Fruit fly (Drosophila melanogaster) whole organism, embryonic: ENCODE data around the gene CG34313.

Experiments
- Atf6 ChIP-seq: fragments of 200-800 bp; sonication (Bioruptor generic); IDR thresholded peaks from 2 replicates; pipeline ENCODE4 v1.3.6; 2022; ENCODE audit warnings: missing biosample characterization, missing genetic modification characterization
- CG10462 ChIP-seq: fragments of 200-800 bp; sonication (Bioruptor generic); optimal IDR thresholded peaks from 2 replicates; lab custom pipeline; 2016; ENCODE audit warnings: missing biosample characterization, missing genetic modification characterization
- CG10979 ChIP-seq: fragments of 200-800 bp; sonication (Bioruptor generic); optimal IDR thresholded peaks from 2 replicates; lab custom pipeline; 2018; ENCODE audit warnings: missing biosample characterization, mild to moderate bottlenecking, missing genetic modification characterization, moderate library complexity
- CG11398 ChIP-seq: fragments of 200-800 bp; sonication (Bioruptor generic); optimal IDR thresholded peaks from 2 replicates; lab custom pipeline; 2016; ENCODE audit warnings: missing biosample characterization, missing genetic modification characterization
- CG11696 ChIP-seq: fragments of 200-800 bp; sonication (Bioruptor generic); IDR thresholded peaks from 2 replicates; pipeline ENCODE4 v1.3.6; 2022; ENCODE audit warnings: missing biosample characterization, missing genetic modification characterization
- CG12071 ChIP-seq: fragments of 200-800 bp; sonication (Bioruptor generic); optimal IDR thresholded peaks from 3 replicates; lab custom pipeline; 2018; ENCODE audit warnings: missing biosample characterization, mild to moderate bottlenecking, missing genetic modification characterization
- CG12769 ChIP-seq: fragments of 200-800 bp; sonication (Bioruptor generic); optimal IDR thresholded peaks from 2 replicates; lab custom pipeline; 2019; ENCODE audit warnings: missing biosample characterization, mild to moderate bottlenecking, missing genetic modification characterization, moderate library complexity
- CG13296 ChIP-seq: fragments of 200-800 bp; sonication (Bioruptor generic); optimal IDR thresholded peaks from 3 replicates; lab custom pipeline; 2018; ENCODE audit warnings: missing biosample characterization, mild to moderate bottlenecking, missing genetic modification characterization
- CG14014 ChIP-seq: fragments of 200-800 bp; sonication (Bioruptor generic); IDR thresholded peaks from 2 replicates; pipeline ENCODE4 v1.3.6; 2022; ENCODE audit warnings: missing biosample characterization, missing genetic modification characterization
- CG14710 ChIP-seq: fragments of 200-800 bp; sonication (Bioruptor generic); optimal IDR thresholded peaks from 3 replicates; lab custom pipeline; 2019; ENCODE audit warnings: missing biosample characterization, mild to moderate bottlenecking, missing genetic modification characterization, moderate library complexity
- CG15601 ChIP-seq: fragments of 200-800 bp; sonication (Bioruptor generic); optimal IDR thresholded peaks from 3 replicates; lab custom pipeline; 2019; ENCODE audit warnings: missing biosample characterization, mild to moderate bottlenecking, missing genetic modification characterization, moderate library complexity
- CG17328 ChIP-seq: fragments of 200-800 bp; sonication (Bioruptor generic); IDR thresholded peaks from 2 replicates; pipeline ENCODE4 v1.3.6; 2022; ENCODE audit warnings: missing biosample characterization, missing genetic modification characterization
- CG17385 ChIP-seq: fragments of 200-800 bp; sonication (Bioruptor generic); optimal IDR thresholded peaks from 3 replicates; lab custom pipeline; 2018; ENCODE audit warnings: missing biosample characterization, mild to moderate bottlenecking, missing genetic modification characterization
- CG17612 ChIP-seq: fragments of 200-800 bp; sonication (Bioruptor generic); IDR thresholded peaks from 2 replicates; pipeline ENCODE4 v1.3.6; 2022; ENCODE audit warnings: missing biosample characterization, missing genetic modification characterization
- CG17912 ChIP-seq: fragments of 200-800 bp; sonication (Bioruptor generic); optimal IDR thresholded peaks from 2 replicates; lab custom pipeline; 2018; ENCODE audit warnings: missing biosample characterization, mild to moderate bottlenecking, missing genetic modification characterization
- CG31365 ChIP-seq: fragments of 200-800 bp; sonication (Bioruptor generic); optimal IDR thresholded peaks from 2 replicates; lab custom pipeline; 2018; ENCODE audit warnings: missing biosample characterization, mild to moderate bottlenecking, missing genetic modification characterization
- CG33213 ChIP-seq: fragments of 200-800 bp; sonication (Bioruptor generic); optimal IDR thresholded peaks from 3 replicates; lab custom pipeline; 2016; ENCODE audit warnings: missing biosample characterization, missing genetic modification characterization
- CG34224 ChIP-seq: fragments of 200-800 bp; sonication (Bioruptor generic); IDR thresholded peaks from 3 replicates; pipeline ENCODE4 v1.3.6; 2022; ENCODE audit warnings: missing biosample characterization, missing genetic modification characterization; ENCODE audit not compliant: partially characterized antibody
- CG4617 ChIP-seq: fragments of 200-800 bp; sonication (Bioruptor generic); optimal IDR thresholded peaks from 3 replicates; lab custom pipeline; 2016; ENCODE audit warnings: missing biosample characterization, missing genetic modification characterization, borderline replicate concordance
- CG6272 ChIP-seq: fragments of 200-800 bp; sonication (Bioruptor generic); IDR thresholded peaks from 2 replicates; pipeline ENCODE4 v1.3.6; 2022; ENCODE audit warnings: missing biosample characterization, missing genetic modification characterization
- CG6689 ChIP-seq: fragments of 200-800 bp; sonication (Bioruptor generic); IDR thresholded peaks from 2 replicates; pipeline ENCODE4 v1.3.6; 2022; ENCODE audit warnings: missing biosample characterization, missing genetic modification characterization
- CG7963 ChIP-seq: fragments of 200-800 bp; sonication (Bioruptor generic); IDR thresholded peaks from 3 replicates; pipeline ENCODE4 v1.3.6; 2022; ENCODE audit warnings: missing biosample characterization, missing genetic modification characterization; ENCODE audit not compliant: partially characterized antibody
- CG8944 ChIP-seq: fragments of 200-800 bp; sonication (Bioruptor generic); optimal IDR thresholded peaks from 3 replicates; lab custom pipeline; 2016; ENCODE audit warnings: missing biosample characterization, missing genetic modification characterization
- CTCF ChIP-seq: fragments of 200-800 bp; sonication (Bioruptor generic); optimal IDR thresholded peaks from 2 replicates; lab custom pipeline; 2017; ENCODE audit warnings: missing biosample characterization, mild to moderate bottlenecking, missing genetic modification characterization, moderate library complexity
- D ChIP-seq, 2 experiments: fragments of 200-800 bp in 1 of 2; fragments of >200 bp in 1 of 2; sonication (Bioruptor generic) in 1 of 2; optimal IDR thresholded peaks; 2 replicates in 1 of 2; 3 replicates in 1 of 2; lab custom pipeline; 2017; ENCODE audit warnings: mild to moderate bottlenecking in 1 of 2, missing biosample characterization in 1 of 2, missing genetic modification characterization in 1 of 2, missing genetic modification reagents in 1 of 2
- Dfd ChIP-seq, 2 experiments: fragments of >200 bp; optimal IDR thresholded peaks; 2 replicates each; lab custom pipeline; 2017; ENCODE audit warnings: missing biosample characterization in 2 of 2, missing genetic modification characterization in 2 of 2
- Drgx ChIP-seq: fragments of 200-800 bp; sonication (Bioruptor generic); IDR thresholded peaks from 2 replicates; pipeline ENCODE4 v1.3.6; 2022; ENCODE audit warnings: missing biosample characterization, missing genetic modification characterization
- Fer2 ChIP-seq: fragments of 200-800 bp; sonication (Bioruptor generic); optimal IDR thresholded peaks from 2 replicates; lab custom pipeline; 2018; ENCODE audit warnings: missing biosample characterization, mild to moderate bottlenecking, missing genetic modification characterization, moderate library complexity
- Kr ChIP-seq: fragments of 200-800 bp; sonication (Bioruptor generic); optimal IDR thresholded peaks from 2 replicates; lab custom pipeline; 2017; ENCODE audit warnings: missing biosample characterization, mild to moderate bottlenecking, missing genetic modification characterization
- MBD-R2 ChIP-seq: fragments of 200-800 bp; sonication (Bioruptor generic); IDR thresholded peaks from 2 replicates; pipeline ENCODE4 v1.3.6; 2022; ENCODE audit warnings: missing biosample characterization, missing genetic modification characterization
- Mes4 ChIP-seq: fragments of 200-800 bp; sonication (Bioruptor generic); optimal IDR thresholded peaks from 2 replicates; lab custom pipeline; 2016; ENCODE audit warnings: missing biosample characterization, missing genetic modification characterization
- NfI ChIP-seq: fragments of 200-800 bp; sonication (Bioruptor generic); optimal IDR thresholded peaks from 3 replicates; lab custom pipeline; 2018; ENCODE audit warnings: missing biosample characterization, mild to moderate bottlenecking, missing genetic modification characterization, moderate library complexity
- Oli ChIP-seq: fragments of 200-800 bp; sonication (Bioruptor generic); optimal IDR thresholded peaks from 2 replicates; lab custom pipeline; 2018; ENCODE audit warnings: missing biosample characterization, mild to moderate bottlenecking, missing genetic modification characterization, moderate library complexity
- Rx ChIP-seq: fragments of 200-800 bp; sonication (Bioruptor generic); IDR thresholded peaks from 2 replicates; pipeline ENCODE4 v1.3.6; 2022; ENCODE audit warnings: missing biosample characterization, missing genetic modification characterization
- Taf1 ChIP-seq: fragments of 200-800 bp; sonication (Bioruptor generic); IDR thresholded peaks from 2 replicates; pipeline ENCODE4 v1.3.6; 2022; ENCODE audit warnings: missing biosample characterization, missing genetic modification characterization
- abd-A ChIP-seq: fragments of 200-800 bp; sonication (Bioruptor generic); optimal IDR thresholded peaks from 3 replicates; lab custom pipeline; 2019; ENCODE audit warnings: missing biosample characterization, mild to moderate bottlenecking, missing genetic modification characterization, moderate library complexity
- amos ChIP-seq: fragments of 200-800 bp; sonication (Bioruptor generic); IDR thresholded peaks from 2 replicates; pipeline ENCODE4 v1.3.6; 2022; ENCODE audit warnings: missing biosample characterization, missing genetic modification characterization; ENCODE audit not compliant: partially characterized antibody
- croc ChIP-seq: fragments of 200-800 bp; sonication (Bioruptor generic); conservative IDR thresholded peaks from 3 replicates; pipeline ENCODE4 v1.3.6; 2022; ENCODE audit warnings: missing biosample characterization, missing genetic modification characterization
- da ChIP-seq: fragments of 200-800 bp; sonication (Bioruptor generic); optimal IDR thresholded peaks from 2 replicates; lab custom pipeline; 2016; ENCODE audit warnings: missing biosample characterization, missing genetic modification characterization
- fd96Cb ChIP-seq: fragments of 200-800 bp; sonication (Bioruptor generic); optimal IDR thresholded peaks from 2 replicates; lab custom pipeline; 2018; ENCODE audit warnings: missing biosample characterization, mild to moderate bottlenecking, missing genetic modification characterization, moderate library complexity
- hbn ChIP-seq: fragments of 200-800 bp; sonication (Bioruptor generic); IDR thresholded peaks from 2 replicates; pipeline ENCODE4 v1.3.6; 2022; ENCODE audit warnings: missing biosample characterization, missing genetic modification characterization; ENCODE audit not compliant: partially characterized antibody
- jigr1 ChIP-seq: fragments of 200-800 bp; sonication (Bioruptor generic); IDR thresholded peaks from 3 replicates; pipeline ENCODE4 v1.3.6; 2022; ENCODE audit warnings: missing biosample characterization, missing genetic modification characterization
- klu ChIP-seq: fragments of 200-800 bp; sonication (Bioruptor generic); IDR thresholded peaks from 2 replicates; pipeline ENCODE4 v1.3.6; 2022; ENCODE audit warnings: missing biosample characterization, missing genetic modification characterization
- lilli ChIP-seq: fragments of 200-800 bp; sonication (Bioruptor generic); optimal IDR thresholded peaks from 3 replicates; lab custom pipeline; 2016; ENCODE audit warnings: missing biosample characterization, missing genetic modification characterization
- lmd ChIP-seq: fragments of 200-800 bp; sonication (Bioruptor generic); IDR thresholded peaks from 2 replicates; pipeline ENCODE4 v1.3.6; 2022; ENCODE audit warnings: missing biosample characterization, missing genetic modification characterization
- oc ChIP-seq: fragments of 200-800 bp; sonication (Bioruptor generic); optimal IDR thresholded peaks from 2 replicates; lab custom pipeline; 2018; ENCODE audit warnings: missing biosample characterization, mild to moderate bottlenecking, missing genetic modification characterization, moderate library complexity
- pita ChIP-seq: fragments of 200-800 bp; sonication (Bioruptor generic); optimal IDR thresholded peaks from 2 replicates; lab custom pipeline; 2017; ENCODE audit warnings: missing biosample characterization, mild to moderate bottlenecking, missing genetic modification characterization
- psq ChIP-seq: fragments of 200-800 bp; sonication (Bioruptor generic); optimal IDR thresholded peaks from 2 replicates; lab custom pipeline; 2017; ENCODE audit warnings: missing biosample characterization, missing genetic modification characterization
- sens-2 ChIP-seq: fragments of 200-800 bp; sonication (Bioruptor generic); IDR thresholded peaks from 2 replicates; pipeline ENCODE4 v1.3.6; 2022; ENCODE audit warnings: missing biosample characterization, missing genetic modification characterization
- stc ChIP-seq: fragments of 200-800 bp; sonication (Bioruptor generic); IDR thresholded peaks from 2 replicates; pipeline ENCODE4 v1.3.6; 2022; ENCODE audit warnings: missing biosample characterization, missing genetic modification characterization
- ttk ChIP-seq: fragments of 200-800 bp; sonication (Bioruptor generic); IDR thresholded peaks from 2 replicates; pipeline ENCODE4 v2.1.2; 2022; ENCODE audit warnings: missing biosample characterization, missing genetic modification characterization
- zfh2 ChIP-seq: fragments of 200-800 bp; sonication (Bioruptor generic); optimal IDR thresholded peaks from 2 replicates; lab custom pipeline; 2016; ENCODE audit warnings: missing biosample characterization, missing genetic modification characterization

Gene CG34313

DNA sequence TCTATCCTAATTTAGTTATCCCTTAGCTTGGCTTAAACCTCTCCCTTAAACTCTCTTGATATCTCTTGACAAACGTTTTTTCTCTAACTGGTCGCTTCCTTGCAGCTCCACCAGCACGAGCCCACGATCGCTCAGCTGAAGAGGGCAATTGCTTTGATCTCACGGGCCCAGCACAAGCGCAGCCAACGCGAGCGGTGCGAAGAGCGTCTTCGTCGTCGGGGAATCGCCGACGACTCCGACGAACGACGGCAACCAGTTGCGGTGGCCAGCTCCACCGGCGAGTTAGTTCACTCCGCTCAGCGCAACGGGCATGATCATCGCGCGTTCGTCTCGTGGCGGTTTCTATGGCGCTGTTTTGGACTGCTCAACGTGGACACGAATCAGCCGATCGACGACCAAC, 1.6 kb downstream of the CG34313 start (continued):
- TF ChIP-seq CG13296 (GFP tag; lab: Kevin White, UChicago): peak; percentile 22
- no peak for TF ChIP-seq da (GFP tag; lab: Kevin White, UChicago)
- TF ChIP-seq jigr1: no peak
- TF ChIP-seq D (optimal IDR thresholded peaks at IDR 0.05; lab: Kevin White, UChicago): no peak
- TF ChIP-seq D (GFP tag; optimal IDR thresholded peaks at IDR 0.05; lab: Kevin White, UChicago): no peak
- TF ChIP-seq CG17385 (GFP tag; lab: Kevin White, UChicago): no peak
- TF ChIP-seq CG11696 (GFP tag; lab: Robert Waterston, UW): no peak
- no peak for TF ChIP-seq sens-2
- no peak for TF ChIP-seq Rx (GFP tag; lab: Robert Waterston, UW)
- TF ChIP-seq Kr: no peak
- TF ChIP-seq MBD-R2 (GFP tag; lab: Robert Waterston, UW): no peak
- TF ChIP-seq CG6689 (GFP tag; lab: Robert Waterston, UW): no peak
- peak; percentile 29; the same call in 1 of the 2 replicates for TF ChIP-seq Atf6 (GFP tag; lab: Robert Waterston, UW)
- TF ChIP-seq Fer2: no peak
- TF ChIP-seq Mes4 (GFP tag; lab: Kevin White, UChicago): no peak
- TF ChIP-seq CG8944 (GFP tag; lab: Kevin White, UChicago): no peak
- TF ChIP-seq CG17912 (GFP tag; lab: Kevin White, UChicago): no peak
- no peak for TF ChIP-seq Taf1 (GFP tag; lab: Robert Waterston, UW)
- no peak for TF ChIP-seq oc
- TF ChIP-seq CG34224 (GFP tag; lab: Robert Waterston, UW): peak; percentile 49; the same call in 2 of the 3 replicates
- no peak for TF ChIP-seq CG15601
- TF ChIP-seq amos: peak; percentile 35; the same call in 1 of the 2 replicates
- peak; percentile 39; the same call in 1 of the 2 replicates for TF ChIP-seq hbn (GFP tag; lab: Robert Waterston, UW)
- no peak for TF ChIP-seq Dfd (GFP tag; optimal IDR thresholded peaks at IDR 0.05; lab: Kevin White, UChicago)
- no peak for TF ChIP-seq CTCF (GFP tag; lab: Kevin White, UChicago)
- TF ChIP-seq CG14014 (GFP tag; lab: Robert Waterston, UW): no peak; the same call in 1 of the 2 replicates
- TF ChIP-seq CG7963 (GFP tag; lab: Robert Waterston, UW): no peak
- TF ChIP-seq CG17612 (GFP tag; lab: Robert Waterston, UW): no peak
- TF ChIP-seq psq (GFP tag; lab: Kevin White, UChicago): no peak
- peak; percentile 42; the same call in 1 of the 2 replicates for TF ChIP-seq Drgx
- TF ChIP-seq CG14710: no peak
- no peak for TF ChIP-seq ttk (GFP tag; lab: Robert Waterston, UW)
- TF ChIP-seq Oli (tag; lab: Kevin White, UChicago): no peak
- TF ChIP-seq stc (GFP tag; lab: Robert Waterston, UW): no peak
- peak; percentile 42; the same call in 1 of the 2 replicates for TF ChIP-seq CG17328 (GFP tag; lab: Robert Waterston, UW)
- TF ChIP-seq CG10462 (GFP tag; lab: Kevin White, UChicago): no peak
- TF ChIP-seq lilli (GFP tag; lab: Kevin White, UChicago): no peak
- no peak for TF ChIP-seq CG4617 (GFP tag; lab: Kevin White, UChicago)
- TF ChIP-seq pita (GFP tag; lab: Kevin White, UChicago): no peak
- no peak for TF ChIP-seq CG31365
- TF ChIP-seq CG33213 (GFP tag; lab: Kevin White, UChicago): no peak
- no peak for TF ChIP-seq abd-A
- TF ChIP-seq croc (GFP tag; lab: Robert Waterston, UW): no peak
- TF ChIP-seq CG12071 (GFP tag; lab: Kevin White, UChicago): peak; percentile 15
- TF ChIP-seq CG6272 (GFP tag; lab: Robert Waterston, UW): no peak
- no peak for TF ChIP-seq NfI (GFP tag; lab: Kevin White, UChicago)
- TF ChIP-seq fd96Cb: no peak
- TF ChIP-seq CG12769 (tag; lab: Kevin White, UChicago): peak; percentile 40
- TF ChIP-seq lmd (GFP tag; lab: Robert Waterston, UW): no peak
- TF ChIP-seq CG10979 (tag; lab: Kevin White, UChicago): no peak
- TF ChIP-seq CG11398 (GFP tag; lab: Kevin White, UChicago): no peak
- TF ChIP-seq zfh2 (GFP tag; lab: Kevin White, UChicago): no peak
- TF ChIP-seq klu (GFP tag; lab: Robert Waterston, UW): no peak
